Worm (Caenorhabditis elegans) whole organism, early embryonic: ENCODE data around the gene Y17D7C.1.

Experiments
- B0310.2 ChIP-seq: sonication (generic microtip); optimal IDR thresholded peaks from 2 replicates; lab custom pipeline; 2016; ENCODE audit warnings: mild to moderate bottlenecking, missing genetic modification characterization, missing compliant biosample characterization
- F13C5.2 ChIP-seq: sonication (generic microtip); optimal IDR thresholded peaks from 2 replicates; lab custom pipeline; 2017; ENCODE audit warnings: mild to moderate bottlenecking, missing genetic modification characterization, inconsistent platforms, missing compliant biosample characterization
- aly-1 ChIP-seq: sonication (generic microtip); optimal IDR thresholded peaks from 2 replicates; lab custom pipeline; 2016; ENCODE audit warnings: missing genetic modification characterization, missing compliant biosample characterization
- ama-1 ChIP-seq: fragments of 150-350 bp; optimal IDR thresholded peaks from 2 replicates; lab custom pipeline; 2014
- ceh-13 ChIP-seq: fragments of 200-800 bp; sonication (Bioruptor generic); optimal IDR thresholded peaks from 2 replicates; lab custom pipeline; 2018; ENCODE audit warnings: mild to moderate bottlenecking, missing genetic modification characterization, missing compliant biosample characterization
- ceh-36 ChIP-seq: sonication (generic microtip); optimal IDR thresholded peaks from 2 replicates; lab custom pipeline; 2016; ENCODE audit warnings: missing genetic modification characterization, inconsistent platforms, missing compliant biosample characterization
- ets-7 ChIP-seq: sonication (generic microtip); optimal IDR thresholded peaks from 2 replicates; lab custom pipeline; 2016; ENCODE audit warnings: missing genotype, missing genetic modification characterization, missing compliant biosample characterization
- flt-1 ChIP-seq: fragments of 200-800 bp; sonication (Bioruptor generic); IDR thresholded peaks from 2 replicates; pipeline ENCODE4 v1.3.6; 2022; ENCODE audit warnings: missing genetic modification characterization, missing compliant biosample characterization
- hmbx-1 ChIP-seq: sonication (generic microtip); optimal IDR thresholded peaks from 2 replicates; lab custom pipeline; 2016; ENCODE audit warnings: mild to moderate bottlenecking, missing genetic modification characterization, missing compliant biosample characterization
- hmg-4 ChIP-seq: fragments of 200-800 bp; sonication (Bioruptor generic); optimal IDR thresholded peaks from 2 replicates; lab custom pipeline; 2018; ENCODE audit warnings: mild to moderate bottlenecking, missing genetic modification characterization, missing compliant biosample characterization
- hnd-1 ChIP-seq: sonication (generic microtip); optimal IDR thresholded peaks from 2 replicates; lab custom pipeline; 2016; ENCODE audit warnings: missing genetic modification characterization, missing compliant biosample characterization
- pes-1 ChIP-seq: fragments of 200-800 bp; sonication (Bioruptor generic); IDR thresholded peaks from 2 replicates; pipeline ENCODE4 v1.3.6; 2022; ENCODE audit warnings: missing genetic modification reagents, missing genetic modification characterization, missing compliant biosample characterization
- scrt-1 ChIP-seq: fragments of 200-800 bp; sonication (Bioruptor generic); IDR thresholded peaks from 2 replicates; pipeline ENCODE4 v1.3.6; 2022; ENCODE audit warnings: missing genetic modification characterization, missing compliant biosample characterization
- sea-1 ChIP-seq: fragments of 200-800 bp; sonication (Bioruptor generic); conservative IDR thresholded peaks from 2 replicates; pipeline ENCODE4 v1.3.6; 2022; ENCODE audit warnings: missing genetic modification characterization, missing compliant biosample characterization
- tbx-11 ChIP-seq: fragments of 200-800 bp; sonication (Bioruptor generic); IDR thresholded peaks from 2 replicates; pipeline ENCODE4 v1.3.6; 2022; ENCODE audit warnings: missing genetic modification characterization, missing compliant biosample characterization
- tbx-37 ChIP-seq: fragments of 200-800 bp; sonication (Bioruptor generic); conservative IDR thresholded peaks from 2 replicates; pipeline ENCODE4 v1.3.6; 2022; ENCODE audit warnings: missing genetic modification reagents, missing genetic modification characterization, missing compliant biosample characterization
- tra-4 ChIP-seq: sonication (generic microtip); optimal IDR thresholded peaks from 2 replicates; lab custom pipeline; 2017; ENCODE audit warnings: missing genetic modification characterization, missing compliant biosample characterization

Gene Y17D7C.1

DNA sequence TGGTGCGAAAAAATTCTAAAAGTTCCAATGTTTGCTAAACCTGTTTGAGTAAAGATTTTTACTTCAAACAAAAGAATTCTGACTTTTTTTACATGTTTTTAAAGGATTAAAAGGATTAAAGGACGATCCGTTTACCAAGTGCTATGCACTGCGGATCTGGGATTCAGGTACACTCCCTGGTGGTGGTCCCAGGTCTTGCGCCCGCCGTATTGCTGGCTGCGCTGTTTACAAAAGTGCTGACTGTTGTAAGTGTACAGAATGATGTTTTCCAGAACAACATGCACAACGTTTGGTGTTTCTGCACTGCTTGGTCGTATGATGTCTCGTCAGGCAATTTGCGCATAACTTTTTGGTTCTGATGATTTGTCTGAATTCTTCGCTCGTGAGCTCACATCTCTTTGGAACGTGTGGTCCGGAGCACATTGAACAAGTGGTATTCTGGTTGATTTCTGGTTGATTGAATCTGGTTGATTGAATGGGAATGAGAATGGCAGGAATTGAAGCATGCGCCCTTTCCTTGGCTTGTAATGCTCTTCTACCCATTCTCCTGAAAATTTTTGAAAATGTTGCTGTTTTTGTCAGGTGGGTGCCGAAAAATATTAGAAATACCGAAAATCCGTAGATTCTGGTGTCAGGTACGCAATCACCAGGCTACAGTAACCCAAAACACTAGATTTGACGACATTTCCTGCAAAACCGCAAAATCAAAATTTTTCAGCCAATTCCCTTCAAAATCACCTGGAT, 879 bp upstream of the Y17D7C.1 start:
- peak; percentile 35; the same call in 1 of the 2 replicates for TF ChIP-seq flt-1 (GFP tag; lab: Robert Waterston, UW)
- no peak for TF ChIP-seq B0310.2 (tag; lab: Kevin White, UChicago)
- TF ChIP-seq pes-1 = no peak
- no peak for TF ChIP-seq scrt-1 (GFP tag; lab: Robert Waterston, UW)
- TF ChIP-seq tbx-11 (GFP tag; lab: Robert Waterston, UW) = peak; percentile 65; the same call in 1 of the 2 replicates
- TF ChIP-seq sea-1 (GFP tag; lab: Robert Waterston, UW) = no peak
- TF ChIP-seq hnd-1 = no peak
- no peak for TF ChIP-seq ceh-13 (GFP tag; lab: Kevin White, UChicago)
- TF ChIP-seq ceh-36 = peak; percentile 22
- TF ChIP-seq aly-1 (tag; lab: Kevin White, UChicago) = no peak
- no peak for TF ChIP-seq tra-4 (tag; lab: Kevin White, UChicago)

- no peak for TF ChIP-seq scrt-1 (GFP tag; lab: Robert Waterston, UW)
Measured at ce11 chrV:18708015-18708414, 1.6 kb downstream of the Y17D7C.1 start.

ce11 chrV:18709203-18709860, 3.0 kb downstream of the Y17D7C.1 start, which contains the start of gene Y17D7C.6:
Gene Y17D7C.6 (plus strand): TSS chrV:18709810.
- TF ChIP-seq ceh-13 (GFP tag; lab: Kevin White, UChicago) (peak; percentile 56), aly-1 (tag; lab: Kevin White, UChicago) (no peak)

- peak; percentile 59 for TF ChIP-seq ceh-13 (GFP tag; lab: Kevin White, UChicago)
- no peak for TF ChIP-seq ets-7 (tag; lab: Kevin White, UChicago)
- no peak for TF ChIP-seq ceh-36
- TF ChIP-seq scrt-1 (GFP tag; lab: Robert Waterston, UW) = 0 out of 2 replicates have a peak, but pooled peaks have one; percentile 25
- TF ChIP-seq sea-1 (GFP tag; lab: Robert Waterston, UW) = no peak
- TF ChIP-seq tbx-37 (GFP tag; lab: Robert Waterston, UW) = no peak
- TF ChIP-seq hmg-4 (GFP tag; lab: Kevin White, UChicago) = no peak
- TF ChIP-seq tra-4 (tag; lab: Kevin White, UChicago) = no peak
Measured at ce11 chrV:18710045-18710490, 3.7 kb downstream of the Y17D7C.1 start.

DNA sequence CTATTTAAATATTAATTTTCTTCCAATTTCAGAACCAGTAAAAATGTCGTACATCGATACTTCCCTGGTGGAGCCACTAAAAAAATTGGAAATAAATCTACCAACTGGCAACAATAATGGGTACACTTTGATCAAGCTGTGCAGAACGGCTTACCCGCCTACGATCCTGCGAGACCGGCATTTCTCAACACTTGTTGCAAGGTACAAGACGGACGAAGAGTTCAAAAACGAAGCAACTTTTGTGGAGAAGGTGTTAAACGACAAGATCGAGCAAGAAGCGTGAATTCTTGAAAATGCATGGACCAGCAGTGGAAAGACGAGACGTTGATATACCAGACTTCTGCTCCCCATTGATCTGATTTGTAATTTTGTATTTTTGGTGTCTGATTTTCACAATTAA, 5.0 kb downstream of the Y17D7C.1 start:
- TF ChIP-seq aly-1 (tag; lab: Kevin White, UChicago) (no peak), tbx-11 (GFP tag; lab: Robert Waterston, UW) (no peak), hnd-1 (no peak), ama-1 (no peak), F13C5.2 (no peak)

- TF ChIP-seq F13C5.2 (no peak), pes-1 (no peak), ama-1 (no peak), hnd-1 (no peak), B0310.2 (tag; lab: Kevin White, UChicago) (no peak), hmg-4 (GFP tag; lab: Kevin White, UChicago) (no peak), tra-4 (tag; lab: Kevin White, UChicago) (no peak), flt-1 (GFP tag; lab: Robert Waterston, UW) (peak; percentile 40; the same call in 1 of the 2 replicates), aly-1 (tag; lab: Kevin White, UChicago) (peak; percentile 62), ets-7 (tag; lab: Kevin White, UChicago) (no peak), ceh-36 (no peak), tbx-37 (GFP tag; lab: Robert Waterston, UW) (no peak), hmbx-1 (tag; lab: Kevin White, UChicago) (no peak), scrt-1 (GFP tag; lab: Robert Waterston, UW) (0 out of 2 replicates have a peak, but pooled peaks have one; percentile 58), ceh-13 (GFP tag; lab: Kevin White, UChicago) (peak; percentile 40), sea-1 (GFP tag; lab: Robert Waterston, UW) (peak; percentile 74), tbx-11 (GFP tag; lab: Robert Waterston, UW) (peak; percentile 40; the same call in 1 of the 2 replicates)
Measured at ce11 chrV:18712118-18712517, 5.7 kb downstream of the Y17D7C.1 start.

DNA sequence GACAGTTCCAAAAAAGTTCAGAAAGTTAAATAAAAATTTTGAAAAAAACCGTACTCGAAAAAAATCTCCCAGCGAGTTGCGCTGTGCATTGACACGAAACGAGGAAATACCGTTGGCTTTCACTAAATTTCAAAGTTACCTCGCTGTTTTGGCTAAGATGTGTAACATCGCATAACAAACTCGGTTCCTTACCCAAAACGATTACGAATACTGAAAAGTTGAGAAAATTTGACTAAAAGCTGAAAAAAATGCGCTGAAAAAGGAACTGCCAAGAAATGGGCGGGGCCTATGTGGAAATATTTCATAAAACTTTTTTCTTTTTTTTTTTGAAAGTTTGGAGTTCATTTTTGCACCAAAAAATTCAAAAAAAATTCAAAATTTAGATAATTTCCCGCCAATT, 13.0 kb downstream of the Y17D7C.1 start:
- TF ChIP-seq scrt-1 (GFP tag; lab: Robert Waterston, UW) (no peak), F13C5.2 (no peak), aly-1 (tag; lab: Kevin White, UChicago) (no peak), tbx-11 (GFP tag; lab: Robert Waterston, UW) (no peak), tbx-37 (GFP tag; lab: Robert Waterston, UW) (no peak), ets-7 (tag; lab: Kevin White, UChicago) (no peak), tra-4 (tag; lab: Kevin White, UChicago) (no peak), pes-1 (no peak), hmbx-1 (tag; lab: Kevin White, UChicago) (no peak), hnd-1 (no peak), B0310.2 (tag; lab: Kevin White, UChicago) (no peak), ama-1 (no peak), flt-1 (GFP tag; lab: Robert Waterston, UW) (no peak), ceh-13 (GFP tag; lab: Kevin White, UChicago) (no peak), hmg-4 (GFP tag; lab: Kevin White, UChicago) (no peak), sea-1 (GFP tag; lab: Robert Waterston, UW) (no peak), ceh-36 (no peak)
